Fruit fly (Drosophila melanogaster) whole organism: Measurements from ENCODE around the gene Sf3b5.

Experiments used
- CG8478 ChIP-seq: fragments of >200 bp; optimal IDR thresholded peaks from 2 replicates; lab custom pipeline; 2018; ENCODE audit warnings: inconsistent platforms
- Dll ChIP-seq: fragments of >200 bp; optimal IDR thresholded peaks from 2 replicates; lab custom pipeline; 2017
- EcR ChIP-seq, 2 experiments: fragments of >200 bp; optimal IDR thresholded peaks; 2 replicates each; lab custom pipeline; 2017; ENCODE audit warnings: missing biosample characterization in 2 of 2, missing genetic modification characterization in 2 of 2, missing genetic modification reagents in 2 of 2
- pan ChIP-seq: fragments of >200 bp; optimal IDR thresholded peaks from 2 replicates; lab custom pipeline; 2017
- psq ChIP-seq: fragments of >200 bp; optimal IDR thresholded peaks from 2 replicates; lab custom pipeline; 2017
- usp ChIP-seq: fragments of >200 bp; optimal IDR thresholded peaks from 2 replicates; lab custom pipeline; 2017; ENCODE audit warnings: missing biosample characterization, missing genetic modification characterization, mixed read lengths

Sf3b5 gene

DNA sequence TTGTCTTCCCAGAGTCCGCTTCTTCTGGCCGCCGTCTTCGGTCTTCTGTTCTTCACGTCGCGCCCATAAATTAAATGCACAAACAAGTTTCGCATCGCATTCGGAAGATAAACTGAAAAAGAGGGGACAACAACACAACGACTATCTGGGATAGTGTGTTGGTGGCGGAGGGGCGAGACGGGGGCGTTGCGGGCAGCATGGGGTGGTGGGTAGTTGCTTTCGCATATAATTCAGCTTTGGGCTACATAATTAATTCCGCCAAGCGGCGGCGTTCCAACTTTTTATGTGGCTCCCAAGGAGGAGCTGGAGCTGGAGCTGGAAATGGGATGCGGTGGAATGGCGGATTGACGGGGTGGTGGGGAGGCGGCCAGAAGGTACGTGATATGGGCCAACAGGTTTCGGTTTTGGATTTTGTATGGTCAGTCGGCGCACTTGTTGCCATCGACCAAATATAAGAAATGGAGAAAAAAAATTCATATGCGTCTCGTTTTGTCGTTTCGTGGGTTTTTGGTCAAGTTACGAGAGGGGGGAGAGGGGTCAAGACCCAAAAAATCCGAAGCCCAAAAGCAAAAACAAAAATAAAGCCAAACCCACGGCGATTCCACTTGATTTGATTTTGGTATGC is 45.7 kb downstream of the Sf3b5 start:
- TF ChIP-seq pan (lab: Kevin White, UChicago) (no peak), Dll (lab: Kevin White, UChicago) (peak; percentile 71)

DNA sequence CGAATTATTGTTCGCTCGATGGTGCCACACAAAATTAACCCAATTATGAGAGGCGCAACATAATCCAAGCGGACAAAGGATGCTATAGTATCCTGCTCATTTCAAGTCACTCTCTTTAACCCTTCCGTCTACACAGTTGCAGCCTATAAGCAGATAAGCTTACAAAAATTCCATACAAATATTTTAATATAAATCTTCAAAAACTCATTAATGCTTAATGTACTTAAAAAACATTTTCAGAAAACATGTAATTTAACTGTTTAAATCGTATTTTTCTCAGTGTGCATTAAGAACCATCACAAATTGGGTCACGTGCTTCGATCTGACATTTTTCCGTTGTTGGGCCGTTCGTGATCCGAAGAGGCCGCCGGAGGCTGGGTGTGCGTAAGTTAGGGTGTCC is 46.3 kb downstream of the Sf3b5 start:
- no peak for TF ChIP-seq Dll (lab: Kevin White, UChicago)
- no peak for TF ChIP-seq psq

DNA sequence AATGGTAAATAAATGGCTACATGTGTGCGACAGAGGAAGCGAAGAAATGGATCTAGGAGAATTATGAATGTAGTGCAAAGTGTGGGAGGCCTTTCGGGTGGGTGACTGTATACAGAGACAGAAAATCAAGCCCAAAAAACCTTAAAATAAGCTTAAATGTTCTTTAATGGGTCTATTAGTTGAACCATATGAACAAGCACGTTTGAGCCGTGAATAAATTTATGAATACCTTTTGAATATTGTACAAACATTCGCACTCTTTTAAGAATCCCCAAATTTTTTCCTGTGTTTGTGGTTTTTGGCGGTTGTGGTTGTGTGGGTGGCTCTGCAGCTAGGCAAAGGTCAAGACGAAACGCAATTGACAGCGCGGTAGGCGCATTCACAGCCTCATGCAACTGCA is 48.5 kb downstream of the Sf3b5 start:
- no peak for TF ChIP-seq psq
- TF ChIP-seq pan (lab: Kevin White, UChicago), result no peak
- TF ChIP-seq Dll (lab: Kevin White, UChicago), result no peak
- TF ChIP-seq usp, result no peak
- no peak for TF ChIP-seq EcR (GFP tag; optimal IDR thresholded peaks at IDR 0.05; lab: Kevin White, UChicago)
- no peak for TF ChIP-seq CG8478 (lab: Kevin White, UChicago)

- TF ChIP-seq Dll (lab: Kevin White, UChicago) (no peak), psq (no peak), CG8478 (lab: Kevin White, UChicago) (no peak), EcR (GFP tag; optimal IDR thresholded peaks at IDR 0.05; lab: Kevin White, UChicago) (no peak), usp (no peak), pan (lab: Kevin White, UChicago) (no peak)
Observed at dm6 chr3R:8965546-8965945, 49.6 kb downstream of the Sf3b5 start.
